Worm (Caenorhabditis elegans): ENCODE measurements around the gene sdc-1.

Gene sdc-1

ce11 chrX:16321327-16321726 lies 45.8 kb downstream of the sdc-1 start:
- no peak for TF ChIP-seq alr-1 (tag; optimal IDR thresholded peaks at IDR 0.05)
- TF ChIP-seq nhr-21 (tag; optimal IDR thresholded peaks at IDR 0.05) = no peak
- TF ChIP-seq ztf-11 (tag; optimal IDR thresholded peaks at IDR 0.05) = no peak
- no peak for TF ChIP-seq lin-13 (GFP tag; optimal IDR thresholded peaks at IDR 0.05)
- TF ChIP-seq elt-3 (tag; optimal IDR thresholded peaks at IDR 0.05) = no peak
- no peak for TF ChIP-seq ama-1 (optimal IDR thresholded peaks at IDR 0.05)
- no peak for TF ChIP-seq skn-1 (tag; optimal IDR thresholded peaks at IDR 0.05)
- no peak for TF ChIP-seq C34F6.9 (tag; optimal IDR thresholded peaks at IDR 0.05)
- no peak for TF ChIP-seq nhr-25 (tag; optimal IDR thresholded peaks at IDR 0.05)
- no peak for TF ChIP-seq ztf-4 (tag; optimal IDR thresholded peaks at IDR 0.05)
- TF ChIP-seq F13H6.1 (tag; optimal IDR thresholded peaks at IDR 0.05) = no peak

- TF ChIP-seq ama-1 (optimal IDR thresholded peaks at IDR 0.05) (no peak), nhr-25 (tag; optimal IDR thresholded peaks at IDR 0.05) (peak; percentile 51), nhr-21 (tag; optimal IDR thresholded peaks at IDR 0.05) (no peak)
Measured at ce11 chrX:16321864-16322263, 46.3 kb downstream of the sdc-1 start.

ce11 chrX:16324222-16324621 lies 48.7 kb downstream of the sdc-1 start:
- peak; percentile 45 for TF ChIP-seq sem-4 (tag; optimal IDR thresholded peaks at IDR 0.05)
- no peak for TF ChIP-seq nhr-11 (tag; optimal IDR thresholded peaks at IDR 0.05)
- no peak for TF ChIP-seq snpc-4 (tag; optimal IDR thresholded peaks at IDR 0.05)
- no peak for TF ChIP-seq nhr-21 (tag; optimal IDR thresholded peaks at IDR 0.05)
- peak in 1 of 2 experiments; percentile 15 for TF ChIP-seq mdl-1 (tag; optimal IDR thresholded peaks at IDR 0.05)
- TF ChIP-seq C34F6.9 (tag; optimal IDR thresholded peaks at IDR 0.05) = no peak
- no peak for TF ChIP-seq alr-1 (tag; optimal IDR thresholded peaks at IDR 0.05)
- TF ChIP-seq ztf-11 (tag; optimal IDR thresholded peaks at IDR 0.05) = no peak
- no peak for TF ChIP-seq skn-1 (tag; optimal IDR thresholded peaks at IDR 0.05)
- TF ChIP-seq nhr-237 (tag; optimal IDR thresholded peaks at IDR 0.05) = no peak
- TF ChIP-seq peb-1 (tag; optimal IDR thresholded peaks at IDR 0.05) = no peak
- TF ChIP-seq nhr-6 (tag; optimal IDR thresholded peaks at IDR 0.05) = no peak

DNA sequence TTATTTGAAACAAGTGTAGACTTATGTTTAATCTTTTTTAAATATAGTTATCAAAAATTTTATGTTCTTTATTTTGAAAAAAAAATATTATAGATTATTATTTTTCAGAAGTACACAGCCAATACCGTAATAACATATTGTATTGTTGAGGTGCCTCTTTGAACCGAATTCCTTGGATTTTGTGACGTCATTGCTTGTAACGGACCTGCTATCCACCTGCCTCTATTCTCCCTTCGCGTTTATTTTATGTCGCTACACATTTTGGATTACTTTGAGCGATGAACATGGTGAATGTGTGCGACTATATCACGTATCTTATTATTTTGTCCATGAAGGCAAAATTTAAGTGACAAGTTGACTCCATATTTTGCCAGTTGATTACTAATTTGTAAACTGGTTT lies 51.7 kb downstream of the sdc-1 start:
- TF ChIP-seq unc-39 (tag; optimal IDR thresholded peaks at IDR 0.05) (no peak), nhr-10 (tag; optimal IDR thresholded peaks at IDR 0.05) (peak; percentile 11)

ce11 chrX:16328328-16328727 lies 52.8 kb downstream of the sdc-1 start, which contains the start of gene C11G6.2:
Gene C11G6.2 (plus strand): TSS chrX:16328628.
- no peak for TF ChIP-seq nhr-12 (tag; optimal IDR thresholded peaks at IDR 0.05)
- no peak for TF ChIP-seq mbf-1 (tag; optimal IDR thresholded peaks at IDR 0.05)
- no peak for TF ChIP-seq unc-39 (tag; optimal IDR thresholded peaks at IDR 0.05)
- no peak for TF ChIP-seq ztf-1 (GFP tag; conservative IDR thresholded peaks at IDR 0.05)
- TF ChIP-seq unc-55 (GFP tag; optimal IDR thresholded peaks at IDR 0.05) = no peak
- TF ChIP-seq ceh-82 (tag; optimal IDR thresholded peaks at IDR 0.05) = no peak
- TF ChIP-seq unc-62 (GFP tag; optimal IDR thresholded peaks at IDR 0.05) = no peak

- TF ChIP-seq sma-9 (GFP tag; optimal IDR thresholded peaks at IDR 0.05) (peak; percentile 3), sma-9 (tag; optimal IDR thresholded peaks at IDR 0.05) (no peak), ama-1 (optimal IDR thresholded peaks at IDR 0.05) (no peak)
Measured at ce11 chrX:16331425-16331824, 55.9 kb downstream of the sdc-1 start.

- TF ChIP-seq F13H6.1 (tag; optimal IDR thresholded peaks at IDR 0.05) = peak; percentile 50
- peak in 1 of 2 experiments; percentile 62 for TF ChIP-seq lsy-2 (tag; optimal IDR thresholded peaks at IDR 0.05)
- no peak for TF ChIP-seq gmeb-1 (tag; optimal IDR thresholded peaks at IDR 0.05)
- TF ChIP-seq sma-9 (GFP tag; optimal IDR thresholded peaks at IDR 0.05) = peak; percentile 57
- no peak for TF ChIP-seq sma-9 (tag; optimal IDR thresholded peaks at IDR 0.05)
- TF ChIP-seq C34F6.9 (tag; optimal IDR thresholded peaks at IDR 0.05) = peak; percentile 72
- TF ChIP-seq nhr-129 (tag; optimal IDR thresholded peaks at IDR 0.05) = peak; percentile 83
- TF ChIP-seq fos-1 (tag; optimal IDR thresholded peaks at IDR 0.05) = peak; percentile 83
- TF ChIP-seq crh-2 (tag; optimal IDR thresholded peaks at IDR 0.05) = peak; percentile 62
- TF ChIP-seq lin-11 (tag; optimal IDR thresholded peaks at IDR 0.05) = peak; percentile 6
- TF ChIP-seq sem-4 (tag; optimal IDR thresholded peaks at IDR 0.05) = no peak
- TF ChIP-seq unc-55 (GFP tag; optimal IDR thresholded peaks at IDR 0.05) = peak; percentile 68
- no peak for TF ChIP-seq nhr-237 (tag; optimal IDR thresholded peaks at IDR 0.05)
- no peak for TF ChIP-seq nhr-77 (tag; optimal IDR thresholded peaks at IDR 0.05)
- peak; percentile 62 for TF ChIP-seq nhr-25 (tag; optimal IDR thresholded peaks at IDR 0.05)
Measured at ce11 chrX:16331932-16332485, 56.4 kb downstream of the sdc-1 start, which contains the start of gene taf-3. Gene taf-3 (plus strand): TSS chrX:16332435.

Measured in whole organism, L2 larva.